Worm (Caenorhabditis elegans): Measurements from ENCODE around the gene hgrs-1.

ce11 chrIV:8159087-8159486 is 46.8 kb downstream of the hgrs-1 start, which contains the start of gene faah-1:
- TF ChIP-seq flt-1 (GFP tag; IDR thresholded peaks at IDR 0.05) (no peak), ztf-29 (GFP tag; IDR thresholded peaks at IDR 0.05) (no peak), cog-1 (tag; optimal IDR thresholded peaks at IDR 0.05) (no peak), ref-1 (GFP tag; conservative IDR thresholded peaks at IDR 0.05) (no peak), tab-1 (GFP tag; IDR thresholded peaks at IDR 0.05) (no peak), T22C8.4 (GFP tag; IDR thresholded peaks at IDR 0.05) (no peak), ztf-23 (GFP tag; IDR thresholded peaks at IDR 0.05) (no peak), klf-2 (GFP tag; conservative IDR thresholded peaks at IDR 0.05) (no peak), med-1 (GFP tag; optimal IDR thresholded peaks at IDR 0.05; ENCODE audit: insufficient read depth) (no peak)
